Fruit fly (Drosophila melanogaster): Measurements from ENCODE around the gene CG14983.

CG14983 gene

DNA sequence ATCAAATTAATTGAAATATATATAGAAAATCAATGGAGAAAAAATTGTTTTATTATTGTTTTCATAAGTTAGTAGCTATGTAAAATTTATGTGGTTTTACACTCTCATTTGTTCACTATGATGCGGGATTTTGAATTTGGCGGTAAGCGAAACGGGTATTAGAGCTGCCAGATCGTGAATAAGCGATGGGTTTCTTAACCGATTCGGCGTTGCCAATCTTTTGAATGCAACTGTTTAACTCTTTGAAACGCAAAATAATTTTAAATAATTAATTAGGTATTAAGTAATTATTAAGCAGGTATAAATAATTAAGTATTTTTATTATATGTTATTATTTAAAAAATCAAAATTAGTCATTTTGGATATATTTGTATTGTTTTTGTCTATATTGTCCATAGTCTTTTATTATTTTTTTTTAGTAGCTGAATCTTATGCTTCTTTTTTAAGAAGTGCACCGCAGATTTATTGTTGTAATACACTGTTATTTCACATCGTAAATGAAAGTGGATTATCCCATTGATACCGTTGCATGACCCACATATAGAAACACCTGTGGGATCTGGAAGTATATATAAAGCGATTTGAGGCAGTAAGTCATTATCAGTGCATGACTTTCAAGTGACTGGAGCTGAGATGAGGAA is 1.7 kb downstream of the CG14983 start, which contains the start of gene CG10853:
Gene CG10853 (plus strand): TSS at position 591 of the 641 bp plus-strand sequence.
- TF ChIP-seq CG17801 (GFP tag; optimal IDR thresholded peaks at IDR 0.05; ENCODE audit: partially characterized antibody): no peak

- TF ChIP-seq CG17801 (GFP tag; optimal IDR thresholded peaks at IDR 0.05; ENCODE audit: partially characterized antibody): peak; percentile 56
Measured at dm6 chr3L:3942241-3943028, 6.7 kb downstream of the CG14983 start, which contains the start of the genes CG10863 and CG14982. CG10863 (minus strand) TSS chr3L:3942465. CG14982 (plus strand) TSS chr3L:3942710.

DNA sequence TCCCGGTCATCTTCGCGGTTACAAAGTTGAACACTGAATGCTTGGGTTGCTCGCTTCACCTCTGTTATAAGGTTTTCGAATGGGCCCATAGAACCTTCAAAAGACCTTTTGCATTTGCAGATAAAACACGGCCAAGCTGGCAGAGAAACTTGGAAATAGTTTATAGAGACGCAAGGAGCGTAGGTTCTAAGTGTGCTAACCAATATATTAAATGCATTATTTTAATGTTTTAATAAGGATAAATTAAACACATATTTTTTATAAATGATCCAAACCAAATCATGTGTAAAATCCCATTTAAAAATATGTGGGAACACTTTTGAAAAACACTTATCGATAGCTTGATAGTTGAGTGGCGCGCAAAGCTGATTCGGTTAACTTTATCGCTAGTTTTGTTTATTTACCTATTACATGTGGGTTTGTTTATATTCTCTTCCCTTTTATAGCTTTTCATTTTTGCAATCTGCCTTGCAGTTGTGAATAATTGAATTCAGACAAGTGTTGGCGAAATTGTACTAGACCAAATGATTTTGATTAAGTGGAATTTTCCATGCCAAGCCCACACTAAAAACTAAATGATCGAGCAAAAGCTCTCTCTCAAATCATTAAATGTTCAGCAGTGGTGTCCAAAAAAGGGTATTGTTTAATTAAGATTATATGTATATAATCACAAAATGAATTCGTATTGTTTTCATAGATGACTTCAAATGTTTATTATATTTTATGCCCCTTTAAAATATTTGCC is 8.9 kb downstream of the CG14983 start, which contains the start of gene CG12766:
Gene CG12766 (minus strand): TSS at position 51 of the 745 bp plus-strand sequence.
- peak; percentile 46 for TF ChIP-seq CG17801 (GFP tag; optimal IDR thresholded peaks at IDR 0.05; ENCODE audit: partially characterized antibody)

dm6 chr3L:3937806-3938205 is 11.3 kb downstream of the CG14983 start, which contains the start of gene CG10866:
CG10866 (minus strand) TSS chr3L:3937992.
- peak; percentile 7 for TF ChIP-seq CG17801 (GFP tag; optimal IDR thresholded peaks at IDR 0.05; ENCODE audit: partially characterized antibody)

- no peak for TF ChIP-seq CG17801 (GFP tag; optimal IDR thresholded peaks at IDR 0.05; ENCODE audit: partially characterized antibody)
Measured at dm6 chr3L:3935567-3936207, 13.4 kb downstream of the CG14983 start, which contains the start of gene Eip63F-1. Eip63F-1 (minus strand) TSS chr3L:3935617.

dm6 chr3L:3934110-3934509 is 15.0 kb downstream of the CG14983 start:
- no peak for TF ChIP-seq CG17801 (GFP tag; optimal IDR thresholded peaks at IDR 0.05; ENCODE audit: partially characterized antibody)

DNA sequence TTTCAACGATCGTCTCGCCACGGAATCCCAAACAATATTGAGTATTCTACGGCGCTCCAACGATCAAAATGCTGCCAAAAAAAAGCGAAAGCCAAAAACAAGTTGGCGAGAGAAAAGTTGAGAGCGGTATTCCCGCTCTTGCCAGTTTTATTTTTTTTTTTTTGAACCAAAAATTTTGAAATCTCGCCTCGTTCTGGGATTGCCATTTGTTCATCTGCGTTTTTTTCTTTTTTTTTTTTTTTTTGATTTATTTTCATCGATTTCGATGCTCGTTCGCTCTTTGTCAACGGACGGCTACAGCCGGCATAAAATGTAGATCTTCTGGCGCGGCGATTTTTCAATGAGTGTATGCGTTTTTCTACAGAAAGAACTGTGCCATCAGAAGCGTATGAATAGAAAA is 15.5 kb downstream of the CG14983 start:
- TF ChIP-seq CG17801 (GFP tag; optimal IDR thresholded peaks at IDR 0.05; ENCODE audit: partially characterized antibody): no peak

DNA sequence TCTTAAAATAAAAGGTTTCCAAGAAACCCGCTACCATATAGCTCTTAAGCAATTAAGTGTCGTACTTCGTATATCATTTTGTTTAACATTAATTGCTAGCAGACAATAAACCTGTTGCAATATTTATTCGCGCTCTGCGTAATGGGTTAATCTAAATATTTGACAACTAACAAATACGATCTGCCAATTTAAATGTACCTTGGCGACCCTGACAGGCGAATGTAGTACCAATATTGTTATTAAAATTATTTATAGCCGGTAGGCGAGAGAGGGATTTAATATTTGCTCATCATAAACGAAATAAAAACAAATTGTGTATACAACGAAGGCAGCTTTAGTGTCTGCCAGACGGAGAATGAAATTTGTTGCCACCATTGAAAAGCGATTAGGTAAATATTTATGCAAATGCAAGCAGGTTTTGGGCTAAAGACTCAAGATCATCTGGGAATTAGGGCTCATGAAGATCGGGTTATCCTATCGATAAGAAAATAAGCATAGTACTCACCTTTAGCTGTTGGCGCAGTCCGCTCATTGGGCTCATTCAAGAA is 16.3 kb downstream of the CG14983 start:
- TF ChIP-seq CG17801 (GFP tag; optimal IDR thresholded peaks at IDR 0.05; ENCODE audit: partially characterized antibody): no peak

dm6 chr3L:3931778-3932177 is 17.3 kb downstream of the CG14983 start:
- no peak for TF ChIP-seq CG17801 (GFP tag; optimal IDR thresholded peaks at IDR 0.05; ENCODE audit: partially characterized antibody)

dm6 chr3L:3930930-3931329 is 18.2 kb downstream of the CG14983 start:
- no peak for TF ChIP-seq CG17801 (GFP tag; optimal IDR thresholded peaks at IDR 0.05; ENCODE audit: partially characterized antibody)

DNA sequence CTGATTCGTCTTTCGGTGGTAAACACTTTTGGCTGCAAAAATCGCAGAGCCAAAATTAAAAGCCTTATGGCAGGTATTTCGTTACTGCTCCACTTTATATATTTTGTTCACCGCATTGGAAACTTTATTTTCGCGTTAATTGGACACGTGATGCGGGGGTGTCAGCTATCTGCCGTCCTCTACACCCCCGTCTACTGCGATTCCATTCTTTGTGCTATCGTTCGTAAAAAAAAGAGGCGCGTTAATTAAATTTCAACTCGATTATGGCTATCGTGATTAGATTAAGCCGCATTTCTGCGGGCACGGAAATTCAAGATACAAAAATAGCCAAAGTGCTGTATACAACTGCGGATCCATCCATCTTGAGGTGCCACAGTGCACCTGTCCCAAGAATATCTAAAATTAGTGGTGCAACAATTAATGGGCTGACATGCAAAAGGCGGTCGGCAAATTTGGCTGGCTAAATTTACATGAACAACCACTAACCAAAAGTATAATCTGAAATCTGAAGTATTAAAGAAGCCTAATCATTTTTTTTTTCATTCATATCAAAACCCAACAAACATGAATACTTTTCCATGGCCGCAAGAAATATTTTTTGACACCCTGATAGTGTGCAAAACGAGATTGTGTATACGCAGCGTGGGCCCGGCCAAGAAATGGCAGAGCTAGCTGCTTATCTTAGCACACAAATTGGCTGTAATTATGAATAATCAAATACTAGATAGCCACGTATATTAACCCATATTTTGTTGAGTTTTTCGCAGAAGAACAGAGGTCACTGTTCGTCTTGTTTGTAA is 18.9 kb downstream of the CG14983 start:
- TF ChIP-seq CG17801 (GFP tag; optimal IDR thresholded peaks at IDR 0.05; ENCODE audit: partially characterized antibody): no peak

dm6 chr3L:3928943-3929785 is 19.9 kb downstream of the CG14983 start:
- TF ChIP-seq CG17801 (GFP tag; optimal IDR thresholded peaks at IDR 0.05; ENCODE audit: partially characterized antibody): no peak

Measured in ovary, adult (tissue).